Fruit fly (Drosophila melanogaster) whole organism, embryonic: ENCODE results near the gene axo.

Experiments used
- Blimp-1 ChIP-seq: fragments of 200-800 bp; sonication (Bioruptor generic); optimal IDR thresholded peaks from 3 replicates; lab custom pipeline; 2018; ENCODE audit warnings: missing biosample characterization, missing genetic modification characterization, mild to moderate bottlenecking, moderate library complexity, missing genetic modification reagents
- CG11456 ChIP-seq: fragments of 200-800 bp; sonication (Bioruptor generic); IDR thresholded peaks from 3 replicates; pipeline ENCODE4 v1.3.6; 2022; ENCODE audit warnings: missing biosample characterization, missing genetic modification characterization
- CG12071 ChIP-seq: fragments of 200-800 bp; sonication (Bioruptor generic); optimal IDR thresholded peaks from 3 replicates; lab custom pipeline; 2018; ENCODE audit warnings: missing biosample characterization, mild to moderate bottlenecking, missing genetic modification characterization
- CG13123 ChIP-seq: fragments of 200-800 bp; sonication (Bioruptor generic); optimal IDR thresholded peaks from 2 replicates; lab custom pipeline; 2016; ENCODE audit warnings: missing biosample characterization, missing genetic modification characterization
- CG15479 ChIP-seq: fragments of 200-800 bp; sonication (Bioruptor generic); optimal IDR thresholded peaks from 3 replicates; lab custom pipeline; 2019; ENCODE audit warnings: missing biosample characterization, mild to moderate bottlenecking, missing genetic modification characterization, moderate library complexity
- CG17568 ChIP-seq: fragments of 200-800 bp; sonication (Bioruptor generic); optimal IDR thresholded peaks from 2 replicates; lab custom pipeline; 2018; ENCODE audit warnings: missing biosample characterization, mild to moderate bottlenecking, missing genetic modification characterization, moderate library complexity
- CG34422 ChIP-seq: fragments of 200-800 bp; sonication (Bioruptor generic); IDR thresholded peaks from 3 replicates; pipeline ENCODE4 v1.3.6; 2022; ENCODE audit warnings: missing biosample characterization, missing genetic modification characterization
- CG42726 ChIP-seq: fragments of 200-800 bp; sonication (Bioruptor generic); IDR thresholded peaks from 2 replicates; pipeline ENCODE4 v1.3.6; 2022; ENCODE audit warnings: missing biosample characterization, missing genetic modification characterization; ENCODE audit not compliant: partially characterized antibody
- CG4730 ChIP-seq: fragments of 200-800 bp; sonication (Bioruptor generic); IDR thresholded peaks from 2 replicates; pipeline ENCODE4 v1.3.6; 2022; ENCODE audit warnings: missing biosample characterization, missing genetic modification characterization
- Deaf1 ChIP-seq: fragments of 200-800 bp; optimal IDR thresholded peaks from 3 replicates; lab custom pipeline; 2019; ENCODE audit warnings: missing biosample characterization, mild to moderate bottlenecking, missing genetic modification characterization, moderate library complexity
- ERR ChIP-seq: fragments of 200-800 bp; sonication (Bioruptor generic); optimal IDR thresholded peaks from 2 replicates; lab custom pipeline; 2016; ENCODE audit warnings: missing biosample characterization, missing genetic modification characterization
- Fer3 ChIP-seq: fragments of 200-800 bp; sonication (Bioruptor generic); optimal IDR thresholded peaks from 2 replicates; lab custom pipeline; 2018; ENCODE audit warnings: missing biosample characterization, mild to moderate bottlenecking, missing genetic modification characterization, moderate library complexity
- Jarid2 ChIP-seq: fragments of 200-800 bp; sonication (Bioruptor generic); optimal IDR thresholded peaks from 3 replicates; lab custom pipeline; 2017; ENCODE audit warnings: mild to moderate bottlenecking, missing biosample characterization, missing genetic modification reagents, missing genetic modification characterization
- Trl ChIP-seq, 3 experiments: fragments of >200 bp in 2 of 3; fragments of 200-800 bp in 1 of 3; sonication (Bioruptor generic) in 1 of 3; optimal IDR thresholded peaks; 2 replicates in 1 of 3; 3 replicates in 2 of 3; lab custom pipeline; 2016 to 2017; ENCODE audit warnings: missing biosample characterization in 1 of 3, missing genetic modification characterization in 1 of 3
- amos ChIP-seq: fragments of 200-800 bp; sonication (Bioruptor generic); IDR thresholded peaks from 2 replicates; pipeline ENCODE4 v1.3.6; 2022; ENCODE audit warnings: missing biosample characterization, missing genetic modification characterization; ENCODE audit not compliant: partially characterized antibody
- ase ChIP-seq: fragments of 200-800 bp; sonication (Bioruptor generic); IDR thresholded peaks from 3 replicates; pipeline ENCODE4 v1.3.6; 2022; ENCODE audit warnings: missing biosample characterization, missing genetic modification characterization
- bbx ChIP-seq: fragments of 200-800 bp; sonication (Bioruptor generic); IDR thresholded peaks from 2 replicates; pipeline ENCODE4 v1.3.6; 2022; ENCODE audit warnings: missing biosample characterization, missing genetic modification characterization; ENCODE audit not compliant: partially characterized antibody
- cad ChIP-seq: fragments of >200 bp; optimal IDR thresholded peaks from 2 replicates; lab custom pipeline; 2017; ENCODE audit warnings: missing biosample characterization, missing genetic modification characterization
- caup ChIP-seq: fragments of 200-800 bp; sonication (Bioruptor generic); optimal IDR thresholded peaks from 3 replicates; lab custom pipeline; 2017; ENCODE audit warnings: missing biosample characterization, mild to moderate bottlenecking, missing genetic modification characterization, moderate library complexity; ENCODE audit not compliant: severe bottlenecking
- cg ChIP-seq: fragments of 200-800 bp; sonication (Bioruptor generic); optimal IDR thresholded peaks from 3 replicates; lab custom pipeline; 2019; ENCODE audit warnings: missing biosample characterization, mild to moderate bottlenecking, missing genetic modification characterization, moderate library complexity
- chinmo ChIP-seq: fragments of 200-800 bp; sonication (Bioruptor generic); IDR thresholded peaks from 4 replicates; pipeline ENCODE4 v1.3.6; 2022; ENCODE audit warnings: missing biosample characterization, missing genetic modification characterization; ENCODE audit not compliant: partially characterized antibody
- chm ChIP-seq: fragments of 200-800 bp; sonication (Bioruptor generic); IDR thresholded peaks from 2 replicates; pipeline ENCODE4 v1.3.6; 2022; ENCODE audit warnings: missing biosample characterization, missing genetic modification characterization
- crol ChIP-seq: fragments of 200-800 bp; sonication (Bioruptor generic); IDR thresholded peaks from 2 replicates; pipeline ENCODE4 v1.3.6; 2022; ENCODE audit warnings: missing biosample characterization, missing genetic modification characterization
- eve ChIP-seq, 2 experiments: fragments of >200 bp; optimal IDR thresholded peaks; 2 replicates each; lab custom pipeline; 2017; ENCODE audit warnings: missing biosample characterization in 2 of 2, missing genetic modification characterization in 2 of 2
- kni ChIP-seq: fragments of 200-800 bp; sonication (Bioruptor generic); optimal IDR thresholded peaks from 3 replicates; lab custom pipeline; 2017; ENCODE audit warnings: mild to moderate bottlenecking, missing biosample characterization, missing genetic modification reagents, missing genetic modification characterization
- lab ChIP-seq: fragments of 200-800 bp; sonication (Bioruptor generic); optimal IDR thresholded peaks from 3 replicates; lab custom pipeline; 2017; ENCODE audit warnings: missing biosample characterization, missing genetic modification characterization, mild to moderate bottlenecking, moderate library complexity, missing genetic modification reagents
- lilli ChIP-seq: fragments of 200-800 bp; sonication (Bioruptor generic); optimal IDR thresholded peaks from 3 replicates; lab custom pipeline; 2016; ENCODE audit warnings: missing biosample characterization, missing genetic modification characterization
- nom ChIP-seq: fragments of 200-800 bp; sonication (Bioruptor generic); optimal IDR thresholded peaks from 2 replicates; lab custom pipeline; 2017; ENCODE audit warnings: missing biosample characterization, missing genetic modification characterization, mild to moderate bottlenecking, moderate library complexity, missing genetic modification reagents
- otp ChIP-seq: fragments of 200-800 bp; sonication (Bioruptor generic); IDR thresholded peaks from 3 replicates; pipeline ENCODE4, ENCODE4 v1.3.6; 2022; ENCODE audit warnings: missing biosample characterization, missing genetic modification characterization
- sens ChIP-seq: fragments of 200-800 bp; sonication (Bioruptor generic); peaks from one replicate; lab custom pipeline; 2016; ENCODE audit warnings: missing biosample characterization, missing genetic modification characterization
- tll ChIP-seq, 2 experiments: fragments of 200-800 bp in 1 of 2; fragments of >200 bp in 1 of 2; sonication (Bioruptor generic) in 1 of 2; optimal IDR thresholded peaks; 2 replicates each; lab custom pipeline; 2017 to 2019; ENCODE audit warnings: missing biosample characterization in 2 of 2, missing genetic modification characterization in 2 of 2, mild to moderate bottlenecking in 1 of 2, moderate library complexity in 1 of 2
- twi ChIP-seq: fragments of 200-800 bp; optimal IDR thresholded peaks from 2 replicates; lab custom pipeline; 2019; ENCODE audit warnings: missing biosample characterization, mild to moderate bottlenecking, missing genetic modification characterization, moderate library complexity
- zen ChIP-seq: fragments of 200-800 bp; sonication (Bioruptor generic); optimal IDR thresholded peaks from 3 replicates; lab custom pipeline; 2018; ENCODE audit warnings: missing biosample characterization, mild to moderate bottlenecking, missing genetic modification characterization, moderate library complexity
- zen2 ChIP-seq: fragments of 200-800 bp; sonication (Bioruptor generic); IDR thresholded peaks from 3 replicates; pipeline ENCODE4 v1.3.6; 2022; ENCODE audit warnings: missing biosample characterization, missing genetic modification characterization; ENCODE audit not compliant: partially characterized antibody

axo gene

DNA sequence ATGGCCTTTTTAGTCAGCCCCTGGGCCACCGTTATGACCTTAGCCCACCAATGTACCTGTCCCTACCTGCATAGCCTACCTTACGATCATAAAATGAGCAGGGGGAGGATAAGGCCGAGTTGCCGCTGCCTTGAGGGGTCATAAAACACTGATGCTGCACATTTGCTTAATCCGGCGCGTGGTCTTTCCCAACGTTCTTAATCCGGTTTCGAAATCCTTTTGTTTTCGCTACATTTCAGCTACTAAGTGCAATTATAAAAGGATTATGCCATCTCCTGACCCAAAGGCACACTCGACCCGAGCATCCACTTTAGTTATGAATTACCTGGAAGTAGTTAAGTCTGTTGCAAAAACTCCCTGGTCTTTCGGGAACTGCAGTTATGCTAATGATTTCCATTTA lies 9.3 kb upstream of the axo start:
- TF ChIP-seq zen (tag; lab: Kevin White, UChicago) (peak; percentile 95), twi (peak; percentile 21), ERR (GFP tag; lab: Kevin White, UChicago) (no peak), cad (GFP tag; lab: Kevin White, UChicago) (peak; percentile 98), CG13123 (no peak), tll (GFP tag; optimal IDR thresholded peaks at IDR 0.05; lab: Kevin White, UChicago) (peak in 1 of 2 experiments; percentile 92), Fer3 (tag; lab: Kevin White, UChicago) (no peak), CG15479 (peak; percentile 96), CG12071 (no peak), CG11456 (GFP tag; lab: Robert Waterston, UW) (0 out of 3 replicates have a peak, but pooled peaks have one; percentile 6)

- TF ChIP-seq CG4730 (GFP tag; lab: Robert Waterston, UW) (no peak), tll (GFP tag; optimal IDR thresholded peaks at IDR 0.05; lab: Kevin White, UChicago) (peak in 1 of 2 experiments; percentile 97), cad (GFP tag; lab: Kevin White, UChicago) (peak; percentile 66), caup (GFP tag; lab: Kevin White, UChicago) (no peak), ase (GFP tag; lab: Robert Waterston, UW) (no peak), sens (GFP tag; lab: Kevin White, UChicago) (peak; percentile 61), bbx (GFP tag; lab: Robert Waterston, UW) (no peak), zen (tag; lab: Kevin White, UChicago) (peak; percentile 76), CG15479 (peak; percentile 97)
Measured at dm6 chr3L:4694823-4695222, 7.7 kb upstream of the axo start, which contains the start of gene CG15876. Gene CG15876 (minus strand): TSS chr3L:4694845.

dm6 chr3L:4692177-4693134 lies 5.3 kb upstream of the axo start, which contains the start of gene RhoGEF64C:
Gene RhoGEF64C (plus strand): TSS chr3L:4692783.
- TF ChIP-seq crol (GFP tag; lab: Robert Waterston, UW) (no peak), Trl (optimal IDR thresholded peaks at IDR 0.05; lab: Kevin White, UChicago) (peak; percentile 50 to 71), Trl (GFP tag; optimal IDR thresholded peaks at IDR 0.05; lab: Kevin White, UChicago) (no peak), sens (GFP tag; lab: Kevin White, UChicago) (peak; percentile 68), CG17568 (GFP tag; lab: Kevin White, UChicago) (no peak), lilli (no peak), Jarid2 (GFP tag; lab: Kevin White, UChicago) (peak; percentile 68), eve (GFP tag; optimal IDR thresholded peaks at IDR 0.05; lab: Kevin White, UChicago) (no peak), chm (GFP tag; lab: Robert Waterston, UW) (0 out of 2 replicates have a peak, but pooled peaks have one; percentile 9), chinmo (peak; percentile 70; the same call in 2 of the 4 replicates), amos (peak; percentile 11; the same call in 1 of the 2 replicates), Blimp-1 (GFP tag; lab: Kevin White, UChicago) (peak; percentile 79), kni (GFP tag; lab: Kevin White, UChicago) (peak; percentile 48), otp (GFP tag; lab: Robert Waterston, UW) (peak; percentile 44; the same call in 1 of the 3 replicates), CG34422 (GFP tag; lab: Robert Waterston, UW) (0 out of 3 replicates have a peak, but pooled peaks have one; percentile 28), cg (GFP tag; lab: Kevin White, UChicago) (peak; percentile 34), nom (GFP tag; lab: Kevin White, UChicago) (peak; percentile 21), zen2 (GFP tag; lab: Robert Waterston, UW) (0 out of 3 replicates have a peak, but pooled peaks have one; percentile 19), Deaf1 (tag; lab: Kevin White, UChicago) (peak; percentile 54), CG42726 (GFP tag; lab: Robert Waterston, UW) (0 out of 2 replicates have a peak, but pooled peaks have one; percentile 15), bbx (GFP tag; lab: Robert Waterston, UW) (peak; percentile 18; the same call in 1 of the 2 replicates), lab (GFP tag; lab: Kevin White, UChicago) (no peak)
- TF ChIP-seq, all 482 proteins: peak for 16
